Worm (Caenorhabditis elegans): Measurements from ENCODE around the gene D2085.7.

ce11 chrII:8593840-8594625 is 47.1 kb upstream of the D2085.7 start, which contains the start of gene aptf-3:
- TF ChIP-seq mdl-1 (tag; optimal IDR thresholded peaks at IDR 0.05) (no peak), ama-1 (optimal IDR thresholded peaks at IDR 0.05) (no peak), lin-13 (GFP tag; optimal IDR thresholded peaks at IDR 0.05) (no peak), ztf-11 (tag; optimal IDR thresholded peaks at IDR 0.05) (no peak), lin-39 (tag; optimal IDR thresholded peaks at IDR 0.05) (no peak), snpc-4 (tag; optimal IDR thresholded peaks at IDR 0.05) (no peak), F10B5.3 (tag; optimal IDR thresholded peaks at IDR 0.05) (no peak), snpc-1.2 (GFP tag; IDR thresholded peaks at IDR 0.05) (no peak), nhr-237 (tag; optimal IDR thresholded peaks at IDR 0.05) (no peak), nhr-28 (tag; optimal IDR thresholded peaks at IDR 0.05) (no peak)
